Fruit fly (Drosophila melanogaster): ENCODE data around the gene CG2604.

Gene CG2604

dm6 chr3R:5199581-5199980 is 23.6 kb downstream of the CG2604 start (continued):
- TF ChIP-seq CG8478 (optimal IDR thresholded peaks at IDR 0.05) (no peak), BtbVII (GFP tag; optimal IDR thresholded peaks at IDR 0.05) (no peak), CG3163 (GFP tag; optimal IDR thresholded peaks at IDR 0.05) (peak; percentile 67), CG2889 (GFP tag; IDR thresholded peaks at IDR 0.05) (no peak), maf-S (GFP tag; optimal IDR thresholded peaks at IDR 0.05) (no peak), otp (GFP tag; IDR thresholded peaks at IDR 0.05) (no peak), scrt (GFP tag; optimal IDR thresholded peaks at IDR 0.05) (no peak), CG15696 (tag; optimal IDR thresholded peaks at IDR 0.05) (no peak), bowl (GFP tag; IDR thresholded peaks at IDR 0.05) (no peak), CG2129 (GFP tag; IDR thresholded peaks at IDR 0.05; ENCODE audit: partially characterized antibody) (no peak), Dref (GFP tag; IDR thresholded peaks at IDR 0.05) (no peak)

dm6 chr3R:5198302-5198701 is 24.9 kb downstream of the CG2604 start:
- TF ChIP-seq Elba2 (GFP tag; optimal IDR thresholded peaks at IDR 0.05), result no peak
- TF ChIP-seq CG8281 (tag; optimal IDR thresholded peaks at IDR 0.05), result no peak
- TF ChIP-seq scrt (GFP tag; optimal IDR thresholded peaks at IDR 0.05), result peak; percentile 55
- TF ChIP-seq CG18476 (GFP tag; optimal IDR thresholded peaks at IDR 0.05), result no peak
- peak; percentile 65; the same call in 1 of the 2 replicates for TF ChIP-seq lmd (GFP tag; IDR thresholded peaks at IDR 0.05)
- TF ChIP-seq lilli (GFP tag; optimal IDR thresholded peaks at IDR 0.05), result peak; percentile 79
- TF ChIP-seq CG9932 (GFP tag; IDR thresholded peaks at IDR 0.05), result no peak; the same call in 1 of the 2 replicates
- TF ChIP-seq CG16815 (GFP tag; optimal IDR thresholded peaks at IDR 0.05), result peak; percentile 30
- TF ChIP-seq Camta (GFP tag; optimal IDR thresholded peaks at IDR 0.05), result no peak
- peak; percentile 96 for TF ChIP-seq Deaf1 (tag; optimal IDR thresholded peaks at IDR 0.05)
- no peak for TF ChIP-seq insv (GFP tag; optimal IDR thresholded peaks at IDR 0.05)
- TF ChIP-seq unc-4 (GFP tag; IDR thresholded peaks at IDR 0.05; ENCODE audit: partially characterized antibody), result no peak
- peak; percentile 56; the same call in 1 of the 2 replicates for TF ChIP-seq CG14441 (GFP tag; IDR thresholded peaks at IDR 0.05)
- TF ChIP-seq CG8478 (optimal IDR thresholded peaks at IDR 0.05), result no peak
- peak; percentile 52 for TF ChIP-seq bab2 (GFP tag; optimal IDR thresholded peaks at IDR 0.05)
- peak; percentile 83 for TF ChIP-seq Fer1 (GFP tag; optimal IDR thresholded peaks at IDR 0.05)
- no peak for TF ChIP-seq br (optimal IDR thresholded peaks at IDR 0.05)
- TF ChIP-seq cas (GFP tag; IDR thresholded peaks at IDR 0.05), result no peak
- peak; percentile 61 for TF ChIP-seq shn (GFP tag; optimal IDR thresholded peaks at IDR 0.05)
- TF ChIP-seq abd-A (tag; optimal IDR thresholded peaks at IDR 0.05), result peak; percentile 77
- TF ChIP-seq HmgD (GFP tag; optimal IDR thresholded peaks at IDR 0.05), result peak; percentile 40
- peak; percentile 65 for TF ChIP-seq grau (tag; optimal IDR thresholded peaks at IDR 0.05)
- TF ChIP-seq fru (optimal IDR thresholded peaks at IDR 0.05), result no peak
- no peak for TF ChIP-seq psq (GFP tag; optimal IDR thresholded peaks at IDR 0.05)
- peak; percentile 44; the same call in 1 of the 2 replicates for TF ChIP-seq esg (GFP tag; conservative IDR thresholded peaks at IDR 0.05)
- no peak for TF ChIP-seq mirr (GFP tag; optimal IDR thresholded peaks at IDR 0.05)
- TF ChIP-seq cg (GFP tag; optimal IDR thresholded peaks at IDR 0.05), result no peak
- TF ChIP-seq gce (GFP tag; IDR thresholded peaks at IDR 0.05), result no peak
- TF ChIP-seq Pdp1 (GFP tag; optimal IDR thresholded peaks at IDR 0.05), result peak in 1 of 2 experiments; percentile 45
- TF ChIP-seq CG2202 (tag; optimal IDR thresholded peaks at IDR 0.05), result no peak
- no peak for TF ChIP-seq CG10959 (GFP tag; IDR thresholded peaks at IDR 0.05)
- peak; percentile 45 for TF ChIP-seq Myb (GFP tag; optimal IDR thresholded peaks at IDR 0.05)
- no peak for TF ChIP-seq nerfin-2 (GFP tag; IDR thresholded peaks at IDR 0.05; ENCODE audit: partially characterized antibody)
- TF ChIP-seq CG31441 (GFP tag; IDR thresholded peaks at IDR 0.05), result 0 out of 2 replicates have a peak, but pooled peaks have one; percentile 30
- peak; percentile 23 for TF ChIP-seq CG1233 (GFP tag; optimal IDR thresholded peaks at IDR 0.05)
- TF ChIP-seq toy (GFP tag; IDR thresholded peaks at IDR 0.05), result no peak
- TF ChIP-seq CG43689 (GFP tag; IDR thresholded peaks at IDR 0.05), result no peak
- 0 out of 3 replicates have a peak, but pooled peaks have one; percentile 26 for TF ChIP-seq CG17361 (GFP tag; IDR thresholded peaks at IDR 0.05)
- TF ChIP-seq aop (GFP tag; IDR thresholded peaks at IDR 0.05), result no peak
- no peak for TF ChIP-seq ham (GFP tag; IDR thresholded peaks at IDR 0.05)
- TF ChIP-seq nau (GFP tag; optimal IDR thresholded peaks at IDR 0.05), result peak; percentile 15
- no peak for TF ChIP-seq YL-1 (GFP tag; optimal IDR thresholded peaks at IDR 0.05)
- no peak for TF ChIP-seq CG7928 (GFP tag; optimal IDR thresholded peaks at IDR 0.05)
